Worm (Caenorhabditis elegans) whole organism, late embryonic: ENCODE measurements around the gene C15H7.4.

Experiments used
- C08G9.2 ChIP-seq: sonication (generic microtip); optimal IDR thresholded peaks from 2 replicates; lab custom pipeline; 2016; ENCODE audit warnings: mild to moderate bottlenecking, missing genetic modification characterization, moderate library complexity, missing compliant biosample characterization
- K02D7.2 ChIP-seq: sonication (generic microtip); optimal IDR thresholded peaks from 2 replicates; lab custom pipeline; 2017; ENCODE audit warnings: mild to moderate bottlenecking, missing genetic modification characterization, missing compliant biosample characterization
- K09A11.1 ChIP-seq: sonication (generic microtip); optimal IDR thresholded peaks from 2 replicates; lab custom pipeline; 2017; ENCODE audit warnings: antibody characterized with exemption, mild to moderate bottlenecking, missing genetic modification characterization, missing compliant biosample characterization; ENCODE audit not compliant: insufficient read depth
- T23F11.4 ChIP-seq: fragments of 200-800 bp; sonication (Bioruptor generic); optimal IDR thresholded peaks from 2 replicates; lab custom pipeline; 2018; ENCODE audit warnings: mild to moderate bottlenecking, missing genetic modification characterization, missing compliant biosample characterization
- ceh-18 ChIP-seq: sonication (generic microtip); optimal IDR thresholded peaks from 2 replicates; lab custom pipeline; 2016; ENCODE audit warnings: missing genetic modification characterization, missing compliant biosample characterization
- ceh-2 ChIP-seq: sonication (generic microtip); optimal IDR thresholded peaks from 2 replicates; lab custom pipeline; 2016; ENCODE audit warnings: missing genotype, missing genetic modification characterization, missing compliant biosample characterization
- ceh-22 ChIP-seq: sonication (generic microtip); optimal IDR thresholded peaks from 2 replicates; lab custom pipeline; 2017; ENCODE audit warnings: missing biosample characterization, missing genetic modification characterization
- ceh-30 ChIP-seq: fragments of 150-350 bp; optimal IDR thresholded peaks from 2 replicates; lab custom pipeline; 2014; ENCODE audit warnings: missing biosample characterization, missing genetic modification characterization
- ceh-34 ChIP-seq: sonication (generic microtip); optimal IDR thresholded peaks from 2 replicates; lab custom pipeline; 2016; ENCODE audit warnings: mild to moderate bottlenecking, missing genetic modification characterization, missing compliant biosample characterization
- ceh-48 ChIP-seq: sonication (generic microtip); optimal IDR thresholded peaks from 2 replicates; lab custom pipeline; 2016; ENCODE audit warnings: missing genetic modification characterization, inconsistent platforms, missing compliant biosample characterization
- ceh-6 ChIP-seq: fragments of 200-800 bp; sonication (Bioruptor generic); optimal IDR thresholded peaks from 2 replicates; lab custom pipeline; 2018; ENCODE audit warnings: mild to moderate bottlenecking, missing genetic modification characterization, missing compliant biosample characterization
- che-1 ChIP-seq: sonication (generic microtip); optimal IDR thresholded peaks from 2 replicates; lab custom pipeline; 2016; ENCODE audit warnings: mild to moderate bottlenecking, missing genetic modification characterization, missing compliant biosample characterization
- dmd-4 ChIP-seq: sonication (generic microtip); optimal IDR thresholded peaks from 2 replicates; lab custom pipeline; 2016; ENCODE audit warnings: borderline replicate concordance, missing genetic modification characterization, missing compliant biosample characterization
- ets-4 ChIP-seq: sonication (generic microtip); optimal IDR thresholded peaks from 2 replicates; lab custom pipeline; 2016; ENCODE audit warnings: missing genetic modification characterization, missing compliant biosample characterization
- eyg-1 ChIP-seq: sonication (generic microtip); optimal IDR thresholded peaks from 2 replicates; lab custom pipeline; 2016; ENCODE audit warnings: missing genotype, missing genetic modification characterization, missing compliant biosample characterization
- fax-1 ChIP-seq: sonication (generic microtip); optimal IDR thresholded peaks from 2 replicates; lab custom pipeline; 2016; ENCODE audit warnings: missing genotype, missing genetic modification characterization, missing compliant biosample characterization
- fkh-10 ChIP-seq: fragments of 150-350 bp; optimal IDR thresholded peaks from 2 replicates; lab custom pipeline; 2014; ENCODE audit warnings: missing biosample characterization, missing genetic modification reagents, missing genetic modification characterization
- hlh-13 ChIP-seq: fragments of 200-800 bp; sonication (Bioruptor generic); optimal IDR thresholded peaks from 2 replicates; lab custom pipeline; 2018; ENCODE audit warnings: mild to moderate bottlenecking, missing genetic modification characterization, missing compliant biosample characterization
- hlh-15 ChIP-seq: sonication (generic microtip); optimal IDR thresholded peaks from 2 replicates; lab custom pipeline; 2016; ENCODE audit warnings: missing genetic modification characterization, missing compliant biosample characterization
- hlh-30 ChIP-seq: sonication (generic microtip); optimal IDR thresholded peaks from 2 replicates; lab custom pipeline; 2017; ENCODE audit warnings: antibody characterized with exemption, missing genetic modification characterization, missing compliant biosample characterization; ENCODE audit not compliant: insufficient read depth
- hlh-8 ChIP-seq: sonication (generic microtip); optimal IDR thresholded peaks from 2 replicates; lab custom pipeline; 2016; ENCODE audit warnings: missing genotype, missing genetic modification characterization, missing compliant biosample characterization
- lim-6 ChIP-seq: sonication (generic microtip); optimal IDR thresholded peaks from 2 replicates; lab custom pipeline; 2016; ENCODE audit warnings: missing genetic modification characterization, missing compliant biosample characterization
- npax-4 ChIP-seq: sonication (generic microtip); optimal IDR thresholded peaks from 2 replicates; lab custom pipeline; 2016; ENCODE audit warnings: missing genetic modification characterization, missing compliant biosample characterization
- odd-2 ChIP-seq: sonication (generic microtip); optimal IDR thresholded peaks from 2 replicates; lab custom pipeline; 2017; ENCODE audit warnings: antibody characterized with exemption, mild to moderate bottlenecking, missing genetic modification characterization, missing compliant biosample characterization
- pag-3 ChIP-seq: sonication (generic microtip); optimal IDR thresholded peaks from 2 replicates; lab custom pipeline; 2016; ENCODE audit warnings: missing compliant biosample characterization, missing genetic modification characterization, borderline replicate concordance
- pha-4 ChIP-seq: fragments of 150-350 bp; optimal IDR thresholded peaks from 2 replicates; lab custom pipeline; 2018; ENCODE audit warnings: missing biosample characterization, missing genetic modification reagents, missing genetic modification characterization
- pros-1 ChIP-seq: fragments of 150-350 bp; optimal IDR thresholded peaks from 2 replicates; lab custom pipeline; 2014; ENCODE audit warnings: missing biosample characterization, missing genetic modification reagents, missing genetic modification characterization
- sdc-2 ChIP-seq: sonication (generic microtip); optimal IDR thresholded peaks from 2 replicates; lab custom pipeline; 2016; ENCODE audit warnings: missing genotype, missing genetic modification characterization, missing compliant biosample characterization
- sox-2 ChIP-seq: fragments of 200-800 bp; sonication (Bioruptor generic); IDR thresholded peaks from 2 replicates; pipeline ENCODE4 v1.3.6; 2022; ENCODE audit warnings: missing genetic modification reagents, missing genetic modification characterization, missing compliant biosample characterization
- syd-9 ChIP-seq: sonication (generic microtip); optimal IDR thresholded peaks from 2 replicates; lab custom pipeline; 2016; ENCODE audit warnings: mild to moderate bottlenecking, missing genetic modification characterization, moderate library complexity, missing compliant biosample characterization
- tbx-2 ChIP-seq: sonication (generic microtip); optimal IDR thresholded peaks from 2 replicates; lab custom pipeline; 2016; ENCODE audit warnings: missing genetic modification characterization, missing compliant biosample characterization
- tbx-7 ChIP-seq: sonication (generic microtip); optimal IDR thresholded peaks from 2 replicates; lab custom pipeline; 2016; ENCODE audit warnings: missing genotype, missing genetic modification characterization, missing compliant biosample characterization
- unc-42 ChIP-seq: sonication (generic microtip); optimal IDR thresholded peaks from 2 replicates; lab custom pipeline; 2016; ENCODE audit warnings: missing genotype, missing genetic modification characterization, missing compliant biosample characterization
- unc-86 ChIP-seq: sonication (generic microtip); optimal IDR thresholded peaks from 2 replicates; lab custom pipeline; 2016; ENCODE audit warnings: missing genetic modification characterization, missing compliant biosample characterization
- ztf-16 ChIP-seq: sonication (generic microtip); optimal IDR thresholded peaks from 2 replicates; lab custom pipeline; 2017; ENCODE audit warnings: missing genetic modification characterization, missing compliant biosample characterization

C15H7.4 gene

DNA sequence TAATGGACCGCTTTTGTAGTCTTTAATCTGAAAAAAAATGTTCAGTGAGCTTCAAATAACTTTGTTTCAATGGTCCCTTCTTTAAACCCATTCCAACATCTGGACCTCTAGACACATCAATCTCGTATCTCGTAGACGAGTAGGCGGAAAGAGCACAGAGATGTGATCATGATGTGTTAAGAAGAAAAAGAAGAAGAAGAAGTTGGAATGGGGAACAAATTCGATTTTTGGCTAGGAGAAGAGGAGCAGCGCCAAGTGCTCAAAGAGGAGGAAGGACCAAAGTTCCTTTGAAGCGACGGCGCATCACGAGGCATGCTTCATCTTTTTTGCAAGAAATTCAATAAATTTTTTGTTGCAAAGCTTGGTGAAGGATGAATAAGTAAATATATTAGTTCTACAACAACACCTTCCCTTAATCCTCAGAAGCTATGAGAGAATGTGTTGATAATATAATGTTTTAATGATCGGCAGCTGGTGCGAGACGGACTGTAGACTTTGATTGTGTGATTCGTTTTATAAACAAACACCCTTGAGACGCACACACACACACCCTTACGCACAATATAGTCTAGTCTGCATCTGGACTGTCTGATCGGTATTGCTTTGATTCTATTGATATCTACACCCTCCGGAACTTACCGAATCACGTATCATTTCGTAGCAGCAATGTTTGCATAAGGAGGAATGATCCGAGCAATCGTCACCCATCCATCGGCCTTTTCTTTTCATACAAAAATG lies 9.0 kb upstream of the C15H7.4 start:
- TF ChIP-seq dmd-4 (tag; lab: Kevin White, UChicago) = no peak
- TF ChIP-seq unc-42 (tag; lab: Kevin White, UChicago) = peak; percentile 46
- TF ChIP-seq odd-2 (tag; lab: Kevin White, UChicago) = peak; percentile 13
- TF ChIP-seq unc-86 (tag; lab: Kevin White, UChicago) = no peak
- no peak for TF ChIP-seq fkh-10

ce11 chrIII:9663943-9664342 lies 8.2 kb upstream of the C15H7.4 start:
- TF ChIP-seq pros-1 (tag; lab: Kevin White, UChicago) (no peak), ceh-34 (no peak), T23F11.4 (GFP tag; lab: Kevin White, UChicago) (no peak), hlh-30 (tag; lab: Kevin White, UChicago) (no peak), hlh-15 (tag; lab: Kevin White, UChicago) (no peak), tbx-2 (tag; lab: Kevin White, UChicago) (no peak), ets-4 (tag; lab: Kevin White, UChicago) (no peak), ceh-22 (no peak), sdc-2 (tag; lab: Kevin White, UChicago) (no peak), eyg-1 (tag; lab: Kevin White, UChicago) (no peak), odd-2 (tag; lab: Kevin White, UChicago) (no peak), ceh-30 (tag; lab: Kevin White, UChicago) (no peak), K09A11.1 (tag; lab: Kevin White, UChicago) (no peak), ceh-2 (tag; lab: Kevin White, UChicago) (no peak)

- TF ChIP-seq ceh-18 (tag; lab: Kevin White, UChicago) (peak; percentile 49), hlh-15 (tag; lab: Kevin White, UChicago) (no peak)
These were observed 6.7 kb upstream of the C15H7.4 start for ce11 chrIII:9662266-9662959.

- TF ChIP-seq hlh-8 (tag; lab: Kevin White, UChicago) (peak; percentile 40), C08G9.2 (no peak), pag-3 (tag; lab: Kevin White, UChicago) (no peak)
These were observed 5.4 kb upstream of the C15H7.4 start for ce11 chrIII:9661119-9661518.

DNA sequence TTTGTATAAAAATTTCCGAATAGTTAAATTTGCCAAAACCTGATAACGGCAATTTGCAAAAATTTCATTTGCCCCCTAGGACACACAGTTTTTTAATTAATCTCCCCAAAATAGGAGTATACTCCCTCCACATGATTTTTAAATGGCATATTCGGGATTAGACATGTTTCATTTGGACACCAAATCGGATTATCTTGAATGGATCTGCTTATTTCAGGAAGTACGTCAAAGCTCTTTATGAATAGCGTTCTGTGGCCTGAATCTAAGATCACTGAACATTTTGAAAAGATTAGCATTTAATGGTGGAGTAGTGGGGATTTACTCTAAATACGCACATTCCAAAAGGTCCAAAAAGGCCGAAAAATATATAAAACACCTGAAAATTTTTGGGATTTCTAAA lies 2.9 kb upstream of the C15H7.4 start:
- TF ChIP-seq syd-9 (tag; lab: Kevin White, UChicago) (no peak), fkh-10 (no peak), ceh-48 (tag; lab: Kevin White, UChicago) (no peak), sox-2 (GFP tag; lab: Robert Waterston, UW) (no peak), lim-6 (tag; lab: Kevin White, UChicago) (no peak), pha-4 (tag; lab: Kevin White, UChicago) (no peak), pag-3 (tag; lab: Kevin White, UChicago) (no peak), npax-4 (tag; lab: Kevin White, UChicago) (no peak), hlh-13 (no peak), T23F11.4 (GFP tag; lab: Kevin White, UChicago) (no peak), K09A11.1 (tag; lab: Kevin White, UChicago) (no peak), che-1 (tag; lab: Kevin White, UChicago) (no peak), ceh-6 (GFP tag; lab: Kevin White, UChicago) (no peak), fax-1 (tag; lab: Kevin White, UChicago) (no peak), ztf-16 (tag; lab: Kevin White, UChicago) (no peak), tbx-7 (tag; lab: Kevin White, UChicago) (no peak), K02D7.2 (tag; lab: Kevin White, UChicago) (no peak)
